Worm (Caenorhabditis elegans): ENCODE measurements around the gene hrpl-1.

hrpl-1 gene

DNA sequence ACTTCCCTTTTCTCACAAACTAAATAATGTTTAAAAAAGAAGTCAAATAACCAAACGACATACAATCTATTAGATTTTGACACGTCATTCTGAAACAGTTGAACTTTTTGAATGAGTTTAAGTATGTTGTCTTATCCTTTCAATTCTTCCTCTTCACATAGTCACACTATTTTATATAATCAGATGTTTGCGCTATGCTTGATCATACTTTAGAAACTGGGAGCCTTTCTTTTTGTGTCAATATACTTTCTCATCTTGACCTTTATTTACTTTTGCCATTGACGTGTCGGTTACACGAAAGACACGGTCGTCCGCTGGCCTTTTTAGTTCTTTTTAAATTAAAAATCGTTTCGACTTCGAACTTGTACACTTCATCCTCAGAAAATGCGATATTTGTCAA is 46.6 kb upstream of the hrpl-1 start, which contains the start of gene C04A2.15:
C04A2.15 (plus strand) TSS at position 299 of the 400 bp plus-strand sequence.
- TF ChIP-seq mdl-1 (tag; optimal IDR thresholded peaks at IDR 0.05) (no peak), ZK546.5 (tag; optimal IDR thresholded peaks at IDR 0.05) (no peak), pha-4 (tag; optimal IDR thresholded peaks at IDR 0.05) (peak; percentile 93), ztf-4 (tag; optimal IDR thresholded peaks at IDR 0.05) (no peak), nfya-1 (tag; optimal IDR thresholded peaks at IDR 0.05; ENCODE audit: insufficient read depth) (no peak)

DNA sequence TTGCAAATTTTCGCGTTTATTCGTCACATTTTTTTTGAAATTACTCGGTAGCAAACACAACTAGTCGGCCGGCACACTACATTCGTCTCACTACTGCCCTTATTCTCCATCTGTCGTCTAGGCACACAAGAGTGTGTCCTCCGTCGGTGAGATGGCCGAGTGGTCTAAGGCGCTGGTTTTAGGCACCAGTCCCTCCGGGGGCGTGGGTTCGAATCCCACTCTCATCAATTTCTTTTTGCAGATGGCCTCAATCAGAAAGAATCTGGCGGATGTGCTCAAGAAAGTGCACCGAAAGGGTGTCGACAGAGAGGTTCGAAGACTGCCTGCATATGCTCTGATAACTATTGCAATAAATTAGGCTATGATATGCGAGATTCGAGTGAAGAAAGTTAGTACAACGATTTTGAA is 45.5 kb upstream of the hrpl-1 start:
- peak; percentile 20 for TF ChIP-seq ceh-28 (tag; optimal IDR thresholded peaks at IDR 0.05)
- TF ChIP-seq lin-39 (tag; optimal IDR thresholded peaks at IDR 0.05) = peak; percentile 85
- no peak for TF ChIP-seq nhr-76 (tag; optimal IDR thresholded peaks at IDR 0.05)
- TF ChIP-seq elt-2 (tag; optimal IDR thresholded peaks at IDR 0.05) = peak; percentile 46
- no peak for TF ChIP-seq ceh-16 (tag; optimal IDR thresholded peaks at IDR 0.05)
- TF ChIP-seq nhr-11 (tag; optimal IDR thresholded peaks at IDR 0.05) = peak; percentile 35
- TF ChIP-seq ceh-9 (tag; optimal IDR thresholded peaks at IDR 0.05) = no peak
- TF ChIP-seq nhr-28 (tag; optimal IDR thresholded peaks at IDR 0.05) = no peak
- peak; percentile 24 for TF ChIP-seq skn-1 (tag; optimal IDR thresholded peaks at IDR 0.05)
- peak; percentile 31 for TF ChIP-seq pqm-1 (tag; optimal IDR thresholded peaks at IDR 0.05)
- peak; percentile 3 for TF ChIP-seq snpc-4 (tag; optimal IDR thresholded peaks at IDR 0.05)
- TF ChIP-seq nhr-12 (tag; optimal IDR thresholded peaks at IDR 0.05) = no peak
- peak; percentile 5 for TF ChIP-seq ceh-82 (tag; optimal IDR thresholded peaks at IDR 0.05)
- TF ChIP-seq ZK546.5 (tag; optimal IDR thresholded peaks at IDR 0.05) = no peak
- no peak for TF ChIP-seq aly-2 (tag; optimal IDR thresholded peaks at IDR 0.05)
- TF ChIP-seq nhr-43 (tag; optimal IDR thresholded peaks at IDR 0.05; ENCODE audit: poor library complexity, severe bottlenecking) = peak; percentile 28
- no peak for TF ChIP-seq mdl-1 (tag; optimal IDR thresholded peaks at IDR 0.05)
- TF ChIP-seq R02D3.7 (tag; optimal IDR thresholded peaks at IDR 0.05) = peak; percentile 12
- TF ChIP-seq fkh-2 (tag; optimal IDR thresholded peaks at IDR 0.05) = no peak
- no peak for TF ChIP-seq fos-1 (tag; optimal IDR thresholded peaks at IDR 0.05)
- TF ChIP-seq nfya-1 (tag; optimal IDR thresholded peaks at IDR 0.05; ENCODE audit: insufficient read depth) = peak; percentile 75
- no peak for TF ChIP-seq sea-2 (GFP tag; optimal IDR thresholded peaks at IDR 0.05)
- TF ChIP-seq ztf-11 (tag; optimal IDR thresholded peaks at IDR 0.05) = no peak
- no peak for TF ChIP-seq unc-62 (GFP tag; optimal IDR thresholded peaks at IDR 0.05)
- TF ChIP-seq lin-15B (tag; optimal IDR thresholded peaks at IDR 0.05) = peak; percentile 47
- peak; percentile 32 for TF ChIP-seq egl-5 (tag; optimal IDR thresholded peaks at IDR 0.05)
- peak; percentile 58 for TF ChIP-seq pha-4 (tag; optimal IDR thresholded peaks at IDR 0.05)
- TF ChIP-seq ztf-4 (tag; optimal IDR thresholded peaks at IDR 0.05) = peak; percentile 37
- TF ChIP-seq fkh-10 (GFP tag; optimal IDR thresholded peaks at IDR 0.05) = no peak
- TF ChIP-seq nhr-23 (tag; optimal IDR thresholded peaks at IDR 0.05) = peak; percentile 19
- peak; percentile 56 for TF ChIP-seq nhr-25 (tag; optimal IDR thresholded peaks at IDR 0.05)
- peak; percentile 55 for TF ChIP-seq ama-1 (optimal IDR thresholded peaks at IDR 0.05)
- TF ChIP-seq mml-1 (tag; optimal IDR thresholded peaks at IDR 0.05) = no peak
- no peak for TF ChIP-seq unc-39 (tag; optimal IDR thresholded peaks at IDR 0.05)
- TF ChIP-seq nhr-77 (tag; optimal IDR thresholded peaks at IDR 0.05) = no peak
- TF ChIP-seq egl-27 (tag; optimal IDR thresholded peaks at IDR 0.05) = peak; percentile 94
- TF ChIP-seq hmg-11 (tag; optimal IDR thresholded peaks at IDR 0.05) = peak; percentile 78
- peak in 1 of 3 experiments; percentile 39 for TF ChIP-seq elt-3 (tag; optimal IDR thresholded peaks at IDR 0.05)
- TF ChIP-seq zag-1 (tag; optimal IDR thresholded peaks at IDR 0.05) = no peak
- TF ChIP-seq tbx-2 (tag; optimal IDR thresholded peaks at IDR 0.05) = peak; percentile 36
- peak; percentile 78 for TF ChIP-seq lsy-12 (tag; optimal IDR thresholded peaks at IDR 0.05)

DNA sequence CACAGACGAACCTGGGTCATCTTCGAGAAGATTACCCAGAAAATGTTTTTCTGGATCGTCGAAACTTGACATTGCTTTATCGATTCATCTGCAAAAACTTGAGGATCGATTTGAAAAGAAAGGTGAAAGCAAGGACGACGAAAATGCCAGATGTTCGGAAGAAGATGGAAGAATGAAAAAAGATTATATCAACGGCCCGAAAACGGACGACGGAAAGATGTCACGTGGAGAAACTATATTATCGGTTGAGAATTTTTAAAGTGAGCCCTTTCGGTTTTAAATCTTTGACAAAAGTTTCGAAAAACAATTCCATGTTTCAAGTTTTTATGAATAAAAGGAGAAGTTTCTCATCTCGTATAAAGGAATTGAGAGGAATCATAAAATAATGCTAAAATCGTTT is 40.3 kb upstream of the hrpl-1 start, which contains the start of gene dnj-5:
dnj-5 (minus strand) TSS at position 101 of the 400 bp plus-strand sequence.
- no peak for TF ChIP-seq elt-3 (tag; optimal IDR thresholded peaks at IDR 0.05)
- no peak for TF ChIP-seq ceh-28 (tag; optimal IDR thresholded peaks at IDR 0.05)
- TF ChIP-seq nhr-12 (tag; optimal IDR thresholded peaks at IDR 0.05) = no peak
- TF ChIP-seq elt-2 (tag; optimal IDR thresholded peaks at IDR 0.05) = no peak
- no peak for TF ChIP-seq nhr-23 (tag; optimal IDR thresholded peaks at IDR 0.05)
- TF ChIP-seq nhr-43 (tag; optimal IDR thresholded peaks at IDR 0.05; ENCODE audit: poor library complexity, severe bottlenecking) = no peak
- no peak for TF ChIP-seq ceh-9 (tag; optimal IDR thresholded peaks at IDR 0.05)
- no peak for TF ChIP-seq unc-39 (tag; optimal IDR thresholded peaks at IDR 0.05)
- TF ChIP-seq zag-1 (tag; optimal IDR thresholded peaks at IDR 0.05) = no peak
- TF ChIP-seq nhr-25 (tag; optimal IDR thresholded peaks at IDR 0.05) = no peak
- TF ChIP-seq mml-1 (tag; optimal IDR thresholded peaks at IDR 0.05) = no peak
- TF ChIP-seq unc-62 (GFP tag; optimal IDR thresholded peaks at IDR 0.05) = no peak
- no peak for TF ChIP-seq lsy-12 (tag; optimal IDR thresholded peaks at IDR 0.05)
- TF ChIP-seq pha-4 (tag; optimal IDR thresholded peaks at IDR 0.05) = no peak
- no peak for TF ChIP-seq ztf-4 (tag; optimal IDR thresholded peaks at IDR 0.05)
- no peak for TF ChIP-seq nhr-237 (tag; optimal IDR thresholded peaks at IDR 0.05)
- TF ChIP-seq fkh-2 (tag; optimal IDR thresholded peaks at IDR 0.05) = no peak
- TF ChIP-seq jun-1 (tag; optimal IDR thresholded peaks at IDR 0.05) = no peak

Measured in whole organism, L3 larva.